Fruit fly (Drosophila melanogaster): ENCODE data around the gene CG3638.

Gene CG3638

dm6 chrX:1275018-1275820 lies 38.7 kb upstream of the CG3638 start, which contains the start of gene Atf3 (continued):
- TF ChIP-seq CG17359 (tag; optimal IDR thresholded peaks at IDR 0.05) (peak; percentile 99), pzg (GFP tag; optimal IDR thresholded peaks at IDR 0.05) (peak; percentile 52), mld (GFP tag; IDR thresholded peaks at IDR 0.05; ENCODE audit: partially characterized antibody) (no peak), Adf1 (GFP tag; IDR thresholded peaks at IDR 0.05) (peak; percentile 95), Oaz (GFP tag; IDR thresholded peaks at IDR 0.05) (peak; percentile 98), sima (GFP tag; optimal IDR thresholded peaks at IDR 0.05) (peak; percentile 96), ato (GFP tag; IDR thresholded peaks at IDR 0.05; ENCODE audit: partially characterized antibody) (no peak), schlank (tag; optimal IDR thresholded peaks at IDR 0.05) (peak; percentile 99), CG15073 (GFP tag; optimal IDR thresholded peaks at IDR 0.05) (peak; percentile 86), abd-A (tag; optimal IDR thresholded peaks at IDR 0.05) (peak; percentile 96), lilli (GFP tag; optimal IDR thresholded peaks at IDR 0.05) (peak; percentile 100), danr (GFP tag; IDR thresholded peaks at IDR 0.05) (peak; percentile 98), CG4360 (GFP tag; IDR thresholded peaks at IDR 0.05) (peak; percentile 72; the same call in 1 of the 2 replicates), unc-4 (GFP tag; IDR thresholded peaks at IDR 0.05; ENCODE audit: partially characterized antibody) (0 out of 2 replicates have a peak, but pooled peaks have one; percentile 31), CG14050 (GFP tag; IDR thresholded peaks at IDR 0.05) (peak; percentile 98), CG17612 (GFP tag; IDR thresholded peaks at IDR 0.05) (peak; percentile 96), CG10209 (GFP tag; optimal IDR thresholded peaks at IDR 0.05) (peak; percentile 100), wek (GFP tag; optimal IDR thresholded peaks at IDR 0.05) (peak; percentile 94), psq (GFP tag; optimal IDR thresholded peaks at IDR 0.05) (peak; percentile 93), CG10366 (GFP tag; IDR thresholded peaks at IDR 0.05) (peak; percentile 98), CTCF (GFP tag; optimal IDR thresholded peaks at IDR 0.05) (peak; percentile 69), Camta (GFP tag; optimal IDR thresholded peaks at IDR 0.05) (peak; percentile 99), CG6791 (GFP tag; IDR thresholded peaks at IDR 0.05; ENCODE audit: partially characterized antibody) (no peak), CG16813 (GFP tag; IDR thresholded peaks at IDR 0.05; ENCODE audit: partially characterized antibody) (no peak), CG18011 (GFP tag; optimal IDR thresholded peaks at IDR 0.05) (peak; percentile 93), sob (GFP tag; IDR thresholded peaks at IDR 0.05) (peak; percentile 99), Stat92E (GFP tag; optimal IDR thresholded peaks at IDR 0.05) (peak in 1 of 3 experiments; percentile 59), Bteb2 (GFP tag; optimal IDR thresholded peaks at IDR 0.05) (peak; percentile 99), sd (tag; optimal IDR thresholded peaks at IDR 0.05) (peak; percentile 97), CG8944 (GFP tag; optimal IDR thresholded peaks at IDR 0.05) (peak; percentile 99), D (optimal IDR thresholded peaks at IDR 0.05) (no peak), D (GFP tag; optimal IDR thresholded peaks at IDR 0.05) (peak; percentile 98), CG1529 (GFP tag; optimal IDR thresholded peaks at IDR 0.05) (peak; percentile 97), Myb (GFP tag; optimal IDR thresholded peaks at IDR 0.05) (peak; percentile 96), ash1 (GFP tag; optimal IDR thresholded peaks at IDR 0.05) (peak; percentile 96), Atf3 (GFP tag; optimal IDR thresholded peaks at IDR 0.05) (peak; percentile 100), oc (tag; optimal IDR thresholded peaks at IDR 0.05) (peak; percentile 98), gcm2 (GFP tag; optimal IDR thresholded peaks at IDR 0.05) (peak; percentile 98), Ets97D (GFP tag; optimal IDR thresholded peaks at IDR 0.05) (peak; percentile 95), ara (GFP tag; IDR thresholded peaks at IDR 0.05) (peak; percentile 97), knrl (GFP tag; IDR thresholded peaks at IDR 0.05; ENCODE audit: partially characterized antibody) (no peak), D19A (tag; optimal IDR thresholded peaks at IDR 0.05) (peak; percentile 95), Side (GFP tag; optimal IDR thresholded peaks at IDR 0.05) (peak; percentile 99), CG6654 (GFP tag; optimal IDR thresholded peaks at IDR 0.05) (peak; percentile 94), caup (GFP tag; optimal IDR thresholded peaks at IDR 0.05; ENCODE audit: severe bottlenecking) (peak; percentile 99), CG17385 (GFP tag; optimal IDR thresholded peaks at IDR 0.05) (peak; percentile 97), Atf-2 (GFP tag; optimal IDR thresholded peaks at IDR 0.05) (peak; percentile 99), chn (GFP tag; optimal IDR thresholded peaks at IDR 0.05) (peak; percentile 99), tap (tag; optimal IDR thresholded peaks at IDR 0.05) (peak; percentile 98)

Data from whole organism, embryonic.